Worm (Caenorhabditis elegans) whole organism, young adult: Measurements from ENCODE around the gene Y75B8A.31.

ENCODE experiments used
- B0261.1 ChIP-seq: sonication (generic microtip); optimal IDR thresholded peaks from 2 replicates; lab custom pipeline; 2016; ENCODE audit warnings: mild to moderate bottlenecking, missing genetic modification characterization, moderate library complexity, missing compliant biosample characterization
- B0336.3 ChIP-seq: fragments of 200-800 bp; sonication (Bioruptor generic); IDR thresholded peaks from 2 replicates; pipeline ENCODE4 v1.3.6; 2022; ENCODE audit warnings: missing genetic modification characterization, missing compliant biosample characterization
- C17E4.6 ChIP-seq: fragments of 200-800 bp; sonication (Bioruptor generic); IDR thresholded peaks from 2 replicates; pipeline ENCODE4 v1.3.6; 2022; ENCODE audit warnings: missing genetic modification reagents, missing genetic modification characterization, missing compliant biosample characterization
- F10E7.11 ChIP-seq: sonication (generic microtip); optimal IDR thresholded peaks from 2 replicates; lab custom pipeline; 2017; ENCODE audit warnings: mild to moderate bottlenecking, missing genetic modification characterization, moderate library complexity, missing compliant biosample characterization
- F39B2.1 ChIP-seq: fragments of 200-800 bp; sonication (Bioruptor generic); IDR thresholded peaks from 2 replicates; pipeline ENCODE4 v1.3.6; 2022; ENCODE audit warnings: missing genetic modification reagents, missing genetic modification characterization, missing compliant biosample characterization
- F49E8.2 ChIP-seq: sonication (generic microtip); optimal IDR thresholded peaks from 3 replicates; lab custom pipeline; 2017; ENCODE audit warnings: missing genetic modification characterization, mild to moderate bottlenecking, missing compliant biosample characterization, antibody characterized with exemption, moderate library complexity; ENCODE audit not compliant: insufficient read depth
- F57C9.4 ChIP-seq: sonication (generic microtip); optimal IDR thresholded peaks from 2 replicates; lab custom pipeline; 2017; ENCODE audit warnings: mild to moderate bottlenecking, missing genetic modification characterization, missing compliant biosample characterization
- K12H6.12 ChIP-seq: fragments of 200-800 bp; sonication (Bioruptor generic); optimal IDR thresholded peaks from 2 replicates; lab custom pipeline; 2018; ENCODE audit warnings: mild to moderate bottlenecking, missing genetic modification characterization, missing compliant biosample characterization
- T07F8.4 ChIP-seq: sonication (generic microtip); optimal IDR thresholded peaks from 2 replicates; lab custom pipeline; 2016; ENCODE audit warnings: mild to moderate bottlenecking, missing genetic modification characterization, moderate library complexity, missing compliant biosample characterization
- T26A5.8 ChIP-seq: sonication (generic microtip); optimal IDR thresholded peaks from 2 replicates; lab custom pipeline; 2016; ENCODE audit warnings: missing genetic modification characterization, missing compliant biosample characterization
- Y53G8AR.9 ChIP-seq: fragments of 200-800 bp; sonication (Bioruptor generic); conservative IDR thresholded peaks from 2 replicates; pipeline ENCODE4 v1.3.6; 2022; ENCODE audit warnings: missing genetic modification reagents, missing genetic modification characterization, missing compliant biosample characterization
- Y67H2A.10 ChIP-seq: fragments of 200-800 bp; sonication (Bioruptor generic); conservative IDR thresholded peaks from 2 replicates; pipeline ENCODE4 v1.3.6; 2022; ENCODE audit warnings: missing genetic modification reagents, missing genetic modification characterization, missing compliant biosample characterization
- Y95B8A.8 ChIP-seq: fragments of 200-800 bp; sonication (Bioruptor generic); IDR thresholded peaks from 2 replicates; pipeline ENCODE4 v1.3.6; 2022; ENCODE audit warnings: missing genetic modification reagents, missing genetic modification characterization, missing compliant biosample characterization
- ZK185.1 ChIP-seq: sonication (generic microtip); optimal IDR thresholded peaks from 2 replicates; lab custom pipeline; 2016; ENCODE audit warnings: mild to moderate bottlenecking, missing genetic modification characterization, missing compliant biosample characterization; ENCODE audit not compliant: poor library complexity, severe bottlenecking
- akir-1 ChIP-seq: fragments of 200-800 bp; sonication (Bioruptor generic); optimal IDR thresholded peaks from 2 replicates; lab custom pipeline; 2018; ENCODE audit warnings: mild to moderate bottlenecking, missing genetic modification characterization, moderate library complexity, missing compliant biosample characterization
- ccch-3 ChIP-seq: fragments of 200-800 bp; sonication (Bioruptor generic); optimal IDR thresholded peaks from 2 replicates; lab custom pipeline; 2018; ENCODE audit warnings: mild to moderate bottlenecking, missing genetic modification characterization, missing compliant biosample characterization
- ceh-100 ChIP-seq: fragments of 200-800 bp; sonication (Bioruptor generic); IDR thresholded peaks from 2 replicates; pipeline ENCODE4 v1.3.6; 2022; ENCODE audit warnings: missing genetic modification reagents, missing genetic modification characterization, missing compliant biosample characterization
- ceh-27 ChIP-seq: fragments of 200-800 bp; sonication (Bioruptor generic); optimal IDR thresholded peaks from 2 replicates; lab custom pipeline; 2018; ENCODE audit warnings: mild to moderate bottlenecking, missing genetic modification characterization, moderate library complexity, missing compliant biosample characterization
- ceh-40 ChIP-seq: fragments of 200-800 bp; sonication (Bioruptor generic); IDR thresholded peaks from 2 replicates; pipeline ENCODE4 v1.3.6; 2022; ENCODE audit warnings: missing genetic modification characterization, missing compliant biosample characterization
- ceh-91 ChIP-seq: fragments of 200-800 bp; sonication (Bioruptor generic); IDR thresholded peaks from 2 replicates; pipeline ENCODE4 v1.3.6; 2022; ENCODE audit warnings: missing genetic modification reagents, missing genetic modification characterization, missing compliant biosample characterization
- efl-1 ChIP-seq: fragments of 150-350 bp; optimal IDR thresholded peaks from 2 replicates; lab custom pipeline; 2014; ENCODE audit warnings: missing biosample characterization, missing genetic modification reagents, missing genetic modification characterization
- egl-18 ChIP-seq: fragments of 200-800 bp; sonication (Bioruptor generic); IDR thresholded peaks from 2 replicates; pipeline ENCODE4 v1.3.6; 2022; ENCODE audit warnings: missing genetic modification reagents, missing genetic modification characterization, missing compliant biosample characterization
- egrh-3 ChIP-seq: fragments of 200-800 bp; sonication (Bioruptor generic); IDR thresholded peaks from 2 replicates; pipeline ENCODE4 v1.3.6; 2022; ENCODE audit warnings: missing genetic modification reagents, missing genetic modification characterization, missing compliant biosample characterization
- fkh-3 ChIP-seq: sonication (generic microtip); optimal IDR thresholded peaks from 2 replicates; lab custom pipeline; 2016; ENCODE audit warnings: mild to moderate bottlenecking, missing genetic modification characterization, missing compliant biosample characterization
- gei-17 ChIP-seq: fragments of 200-800 bp; sonication (Bioruptor generic); optimal IDR thresholded peaks from 2 replicates; lab custom pipeline; 2018; ENCODE audit warnings: mild to moderate bottlenecking, missing genetic modification characterization, missing compliant biosample characterization
- him-1 ChIP-seq: sonication (generic microtip); optimal IDR thresholded peaks from 2 replicates; lab custom pipeline; 2016; ENCODE audit warnings: missing genotype, missing genetic modification reagents, missing genetic modification characterization, missing compliant biosample characterization
- hlh-26 ChIP-seq: fragments of 200-800 bp; sonication (Bioruptor generic); conservative IDR thresholded peaks from 2 replicates; pipeline ENCODE4 v1.3.6; 2022; ENCODE audit warnings: missing genetic modification reagents, missing genetic modification characterization, missing compliant biosample characterization
- hmg-20 ChIP-seq: fragments of 200-800 bp; sonication (Bioruptor generic); IDR thresholded peaks from 2 replicates; pipeline ENCODE4 v1.3.6; 2022; ENCODE audit warnings: missing genetic modification reagents, missing genetic modification characterization, missing compliant biosample characterization
- lin-26 ChIP-seq: fragments of 200-800 bp; sonication (Bioruptor generic); IDR thresholded peaks from 2 replicates; pipeline ENCODE4 v1.3.6; 2022; ENCODE audit warnings: missing genetic modification reagents, missing genetic modification characterization, missing compliant biosample characterization
- lir-1 ChIP-seq: fragments of 200-800 bp; sonication (Bioruptor generic); conservative IDR thresholded peaks from 2 replicates; pipeline ENCODE4 v1.3.6; 2022; ENCODE audit warnings: missing genetic modification reagents, missing genetic modification characterization, missing compliant biosample characterization
- lsy-27 ChIP-seq: sonication (generic microtip); optimal IDR thresholded peaks from 2 replicates; lab custom pipeline; 2017; ENCODE audit warnings: missing genetic modification characterization, mild to moderate bottlenecking, missing compliant biosample characterization, antibody characterized with exemption, missing genotype, borderline replicate concordance; ENCODE audit not compliant: insufficient read depth
- madf-3 ChIP-seq: fragments of 200-800 bp; sonication (Bioruptor generic); IDR thresholded peaks from 2 replicates; pipeline ENCODE4 v1.3.6; 2022; ENCODE audit warnings: missing genetic modification reagents, missing genetic modification characterization, missing compliant biosample characterization
- madf-8 ChIP-seq: fragments of 200-800 bp; sonication (Bioruptor generic); conservative IDR thresholded peaks from 2 replicates; pipeline ENCODE4 v1.3.6; 2022; ENCODE audit warnings: missing genetic modification reagents, missing genetic modification characterization, missing compliant biosample characterization
- mcd-1 ChIP-seq: fragments of 200-800 bp; sonication (Bioruptor generic); IDR thresholded peaks from 2 replicates; pipeline ENCODE4 v1.3.6; 2022; ENCODE audit warnings: missing genetic modification reagents, missing genetic modification characterization, missing compliant biosample characterization
- nfyb-1 ChIP-seq: fragments of 200-800 bp; sonication (Bioruptor generic); IDR thresholded peaks from 2 replicates; pipeline ENCODE4 v1.3.6; 2022; ENCODE audit warnings: missing genetic modification reagents, missing genetic modification characterization, missing compliant biosample characterization
- nhr-120 ChIP-seq: fragments of 200-800 bp; sonication (Bioruptor generic); IDR thresholded peaks from 2 replicates; pipeline ENCODE4 v1.3.6; 2022; ENCODE audit warnings: missing genetic modification characterization, missing compliant biosample characterization
- nhr-27 ChIP-seq: fragments of 200-800 bp; sonication (Bioruptor generic); optimal IDR thresholded peaks from 2 replicates; lab custom pipeline; 2018; ENCODE audit warnings: mild to moderate bottlenecking, missing genetic modification characterization, moderate library complexity, missing compliant biosample characterization
- nhr-90 ChIP-seq: sonication (generic microtip); optimal IDR thresholded peaks from 2 replicates; lab custom pipeline; 2016; ENCODE audit warnings: missing genotype, mild to moderate bottlenecking, missing genetic modification characterization, missing compliant biosample characterization
- rec-8 ChIP-seq, 2 experiments: sonication (generic microtip); optimal IDR thresholded peaks; 2 replicates each; lab custom pipeline; 2016; ENCODE audit warnings: mild to moderate bottlenecking in 2 of 2, missing genetic modification characterization in 2 of 2, missing genetic modification reagents in 2 of 2, missing genotype in 2 of 2, missing biosample characterization in 1 of 2, missing compliant biosample characterization in 1 of 2, moderate library complexity in 1 of 2
- repo-1 ChIP-seq: sonication (generic microtip); optimal IDR thresholded peaks from 2 replicates; lab custom pipeline; 2017; ENCODE audit warnings: mild to moderate bottlenecking, missing genetic modification characterization, missing compliant biosample characterization
- snpc-3.4 ChIP-seq: sonication (generic microtip); optimal IDR thresholded peaks from 2 replicates; lab custom pipeline; 2017; ENCODE audit warnings: missing genetic modification characterization, mild to moderate bottlenecking, missing compliant biosample characterization, antibody characterized with exemption, moderate library complexity, missing genotype, missing genetic modification reagents
- snpc-4 ChIP-seq, 5 experiments: fragments of 150-350 bp in 1 of 5; sonication (generic microtip) in 4 of 5; optimal IDR thresholded peaks; 2 replicates each; lab custom pipeline; 2014 to 2018; ENCODE audit warnings: missing genetic modification characterization in 5 of 5, missing biosample characterization in 3 of 5, antibody characterized with exemption in 2 of 5, mild to moderate bottlenecking in 2 of 5, missing compliant biosample characterization in 2 of 5, missing genotype in 2 of 5, moderate library complexity in 2 of 5, missing genetic modification reagents in 1 of 5
- tbp1 ChIP-seq: fragments of 200-800 bp; sonication (Bioruptor generic); optimal IDR thresholded peaks from 2 replicates; lab custom pipeline; 2018; ENCODE audit warnings: mild to moderate bottlenecking, missing genetic modification characterization, missing compliant biosample characterization
- tbx-9 ChIP-seq: sonication (generic microtip); optimal IDR thresholded peaks from 2 replicates; lab custom pipeline; 2016; ENCODE audit warnings: borderline replicate concordance, missing genetic modification characterization, inconsistent platforms, missing compliant biosample characterization
- xnd-1 ChIP-seq: sonication (generic microtip); optimal IDR thresholded peaks from 2 replicates; lab custom pipeline; 2016; ENCODE audit warnings: missing genotype, missing genetic modification reagents, missing genetic modification characterization, missing compliant biosample characterization
- ztf-18 ChIP-seq: sonication (generic microtip); optimal IDR thresholded peaks from 2 replicates; lab custom pipeline; 2016; ENCODE audit warnings: missing genotype, mild to moderate bottlenecking, missing genetic modification characterization, missing compliant biosample characterization

The Y75B8A.31 gene

ce11 chrIII:12368462-12369306, 17.2 kb downstream of the Y75B8A.31 start, which contains the start of gene his-72 (continued):
- TF ChIP-seq akir-1 (GFP tag; lab: Kevin White, UChicago) (no peak), ztf-18 (tag; lab: Kevin White, UChicago) (no peak), ceh-40 (GFP tag; lab: Robert Waterston, UW) (no peak), ccch-3 (GFP tag; lab: Kevin White, UChicago) (no peak), mcd-1 (GFP tag; lab: Robert Waterston, UW) (peak; percentile 28; the same call in 1 of the 2 replicates), gei-17 (GFP tag; lab: Kevin White, UChicago) (no peak), F57C9.4 (no peak), snpc-3.4 (tag; lab: Kevin White, UChicago) (no peak), ceh-91 (no peak), B0261.1 (no peak), lir-1 (GFP tag; lab: Robert Waterston, UW) (no peak), nhr-120 (GFP tag; lab: Robert Waterston, UW) (no peak), lin-26 (peak; percentile 31; the same call in 1 of the 2 replicates), egrh-3 (no peak), efl-1 (GFP tag; lab: Kevin White, UChicago) (peak; percentile 56), fkh-3 (tag; lab: Kevin White, UChicago) (no peak), repo-1 (tag; lab: Kevin White, UChicago) (no peak), him-1 (tag; lab: Kevin White, UChicago) (no peak), Y53G8AR.9 (GFP tag; lab: Robert Waterston, UW) (no peak; the same call in 1 of the 2 replicates), hlh-26 (GFP tag; lab: Robert Waterston, UW) (no peak), xnd-1 (no peak), nhr-90 (tag; lab: Kevin White, UChicago) (no peak), egl-18 (GFP tag; lab: Robert Waterston, UW) (no peak), nfyb-1 (GFP tag; lab: Robert Waterston, UW) (peak; percentile 61; the same call in 1 of the 2 replicates), tbp1 (GFP tag; lab: Kevin White, UChicago) (no peak), madf-3 (GFP tag; lab: Robert Waterston, UW) (peak; percentile 95), ceh-27 (GFP tag; lab: Kevin White, UChicago) (no peak), B0336.3 (GFP tag; lab: Robert Waterston, UW) (0 out of 2 replicates have a peak, but pooled peaks have one; percentile 51), snpc-4 (GFP tag; optimal IDR thresholded peaks at IDR 0.05; lab: Kevin White, UChicago) (no peak), snpc-4 (tag; optimal IDR thresholded peaks at IDR 0.05; lab: Kevin White, UChicago) (peak in 1 of 4 experiments; percentile 4), Y67H2A.10 (GFP tag; lab: Robert Waterston, UW) (no peak), hmg-20 (GFP tag; lab: Robert Waterston, UW) (no peak), ceh-100 (GFP tag; lab: Robert Waterston, UW) (no peak), nhr-27 (tag; lab: Kevin White, UChicago) (no peak), C17E4.6 (no peak), lsy-27 (tag; lab: Kevin White, UChicago) (no peak), T26A5.8 (tag; lab: Kevin White, UChicago) (no peak), T07F8.4 (tag; lab: Kevin White, UChicago) (no peak), F10E7.11 (tag; lab: Kevin White, UChicago) (no peak), Y95B8A.8 (GFP tag; lab: Robert Waterston, UW) (no peak), F49E8.2 (tag; lab: Kevin White, UChicago) (no peak), rec-8 (tag; optimal IDR thresholded peaks at IDR 0.05; lab: Kevin White, UChicago) (no peak), ZK185.1 (tag; lab: Kevin White, UChicago) (no peak), tbx-9 (tag; lab: Kevin White, UChicago) (no peak), F39B2.1 (GFP tag; lab: Robert Waterston, UW) (no peak), K12H6.12 (tag; lab: Kevin White, UChicago) (peak; percentile 19), madf-8 (no peak)
